Worm (Caenorhabditis elegans): ENCODE measurements around the gene C24A8.6.

DNA sequence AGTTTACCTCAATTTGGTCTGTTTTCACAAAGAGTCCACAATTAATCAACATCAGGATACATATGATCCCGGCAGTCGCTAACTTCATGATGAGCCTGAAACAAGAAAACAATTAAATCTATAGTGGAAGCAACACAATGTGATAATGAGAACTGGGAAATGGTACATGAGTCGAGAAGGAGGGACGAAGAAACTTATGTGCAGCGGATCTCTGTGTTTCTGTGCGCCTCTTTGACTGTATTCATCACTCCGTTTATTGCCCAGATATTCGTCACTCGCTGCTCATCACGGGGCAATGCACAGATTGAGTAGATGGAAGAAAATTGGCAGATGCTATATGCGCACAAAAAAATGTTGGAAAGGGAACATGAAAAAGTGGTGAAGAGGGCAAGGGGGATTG is 34.0 kb upstream of the C24A8.6 start, which contains the start of gene R160.3:
- TF ChIP-seq nhr-76 (tag; optimal IDR thresholded peaks at IDR 0.05) (no peak), unc-39 (tag; optimal IDR thresholded peaks at IDR 0.05) (no peak), elt-2 (tag; optimal IDR thresholded peaks at IDR 0.05) (no peak), fos-1 (tag; optimal IDR thresholded peaks at IDR 0.05) (no peak), nhr-237 (tag; optimal IDR thresholded peaks at IDR 0.05) (no peak), snpc-4 (tag; optimal IDR thresholded peaks at IDR 0.05) (no peak), ceh-28 (tag; optimal IDR thresholded peaks at IDR 0.05) (no peak), nhr-43 (tag; optimal IDR thresholded peaks at IDR 0.05; ENCODE audit: poor library complexity, severe bottlenecking) (no peak), fkh-2 (tag; optimal IDR thresholded peaks at IDR 0.05) (no peak), jun-1 (tag; optimal IDR thresholded peaks at IDR 0.05) (no peak), tbx-2 (tag; optimal IDR thresholded peaks at IDR 0.05) (no peak), mdl-1 (tag; optimal IDR thresholded peaks at IDR 0.05) (no peak), ZK546.5 (tag; optimal IDR thresholded peaks at IDR 0.05) (no peak), skn-1 (tag; optimal IDR thresholded peaks at IDR 0.05) (no peak)
